Worm (Caenorhabditis elegans): Measurements from ENCODE around the gene aos-1.

Gene aos-1

ce11 chrV:10123324-10123723, 6.8 kb downstream of the aos-1 start, which contains the start of gene C08B6.6:
C08B6.6 (plus strand) TSS chrV:10123624.
- TF ChIP-seq zip-2 (tag; optimal IDR thresholded peaks at IDR 0.05) (no peak), nhr-25 (tag; optimal IDR thresholded peaks at IDR 0.05; ENCODE audit: borderline replicate concordance, insufficient read depth) (no peak), ceh-28 (tag; optimal IDR thresholded peaks at IDR 0.05) (no peak), dve-1 (tag; optimal IDR thresholded peaks at IDR 0.05; ENCODE audit: insufficient read depth) (no peak), dpl-1 (GFP tag; optimal IDR thresholded peaks at IDR 0.05) (no peak), snpc-4 (tag; optimal IDR thresholded peaks at IDR 0.05) (no peak), hif-1 (tag; optimal IDR thresholded peaks at IDR 0.05) (no peak), hmg-1.1 (GFP tag; IDR thresholded peaks at IDR 0.05) (no peak), daf-8 (GFP tag; IDR thresholded peaks at IDR 0.05) (no peak), lsy-2 (tag; optimal IDR thresholded peaks at IDR 0.05) (no peak), nhr-77 (tag; optimal IDR thresholded peaks at IDR 0.05) (no peak), lin-39 (tag; optimal IDR thresholded peaks at IDR 0.05) (no peak), rbr-2 (tag; optimal IDR thresholded peaks at IDR 0.05) (no peak), mdl-1 (tag; optimal IDR thresholded peaks at IDR 0.05) (no peak)

DNA sequence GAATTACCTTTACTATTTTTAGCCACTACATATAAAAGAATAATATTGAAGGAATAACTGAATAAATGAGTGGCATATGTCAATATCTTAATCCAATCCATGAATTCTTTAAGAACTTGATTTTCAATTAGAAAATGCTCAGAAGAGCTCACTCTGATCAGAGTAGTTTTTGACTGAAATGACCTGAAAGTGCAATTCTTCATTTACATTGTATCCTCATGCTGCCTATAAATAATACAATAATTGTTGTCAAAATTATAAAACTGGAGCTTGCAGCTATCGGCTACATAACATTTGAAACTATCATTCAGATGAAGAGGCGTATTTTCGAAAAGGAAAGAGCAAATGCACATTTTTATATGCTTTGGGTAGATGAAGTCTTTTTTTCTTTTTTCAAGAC, 7.4 kb downstream of the aos-1 start, which contains the start of gene srxa-19:
TSS of gene srxa-19 (minus strand) at position 101 of the 400 bp plus-strand sequence.
- TF ChIP-seq ctbp-1 (GFP tag; IDR thresholded peaks at IDR 0.05) (no peak), nhr-28 (tag; optimal IDR thresholded peaks at IDR 0.05) (no peak)

DNA sequence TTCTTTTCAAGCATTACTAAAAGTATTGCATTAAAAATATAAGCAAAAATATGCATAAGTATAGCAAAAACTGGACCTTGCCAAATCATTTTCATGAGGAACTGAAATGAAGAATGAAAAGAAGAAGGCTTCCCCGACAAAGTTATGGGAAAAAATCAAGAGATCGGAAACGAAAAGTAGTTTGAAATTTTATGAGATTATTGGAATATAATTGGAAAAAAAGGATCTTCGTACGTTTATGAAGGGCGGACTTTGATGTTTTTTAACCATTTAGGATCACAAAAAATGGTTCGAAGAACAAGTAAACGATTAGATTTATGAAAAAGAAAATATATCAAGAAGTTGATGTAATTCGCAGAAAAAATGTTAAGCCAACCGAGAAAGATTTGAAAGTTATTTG, 9.2 kb downstream of the aos-1 start, which contains the start of gene srxa-18:
TSS of gene srxa-18 (minus strand) at position 100 of the 400 bp plus-strand sequence.
- TF ChIP-seq zfp-2 (tag; optimal IDR thresholded peaks at IDR 0.05) (no peak), nhr-76 (tag; optimal IDR thresholded peaks at IDR 0.05) (no peak), nhr-48 (tag; optimal IDR thresholded peaks at IDR 0.05) (no peak), spr-3 (GFP tag; optimal IDR thresholded peaks at IDR 0.05) (no peak), unc-39 (tag; optimal IDR thresholded peaks at IDR 0.05) (no peak), lim-7 (GFP tag; IDR thresholded peaks at IDR 0.05) (no peak), Y75B8A.6 (GFP tag; IDR thresholded peaks at IDR 0.05) (no peak), ctbp-1 (GFP tag; IDR thresholded peaks at IDR 0.05) (no peak), F49E8.2 (tag; optimal IDR thresholded peaks at IDR 0.05; ENCODE audit: borderline replicate concordance) (no peak), mdl-1 (tag; optimal IDR thresholded peaks at IDR 0.05) (no peak), nhr-10 (tag; optimal IDR thresholded peaks at IDR 0.05) (no peak), spr-1 (tag; optimal IDR thresholded peaks at IDR 0.05) (no peak), ZK337.2 (GFP tag; IDR thresholded peaks at IDR 0.05) (no peak), nhr-102 (tag; optimal IDR thresholded peaks at IDR 0.05) (no peak), lin-13 (GFP tag; optimal IDR thresholded peaks at IDR 0.05) (no peak)

- TF ChIP-seq nhr-11 (tag; optimal IDR thresholded peaks at IDR 0.05) (no peak), set-16 (GFP tag; IDR thresholded peaks at IDR 0.05) (no peak), tra-1 (GFP tag; IDR thresholded peaks at IDR 0.05) (no peak), mes-2 (tag; optimal IDR thresholded peaks at IDR 0.05; ENCODE audit: poor library complexity, severe bottlenecking) (no peak), nhr-10 (tag; optimal IDR thresholded peaks at IDR 0.05) (no peak), nhr-48 (tag; optimal IDR thresholded peaks at IDR 0.05) (no peak), mxl-3 (GFP tag; optimal IDR thresholded peaks at IDR 0.05) (no peak)
Observed at ce11 chrV:10117465-10117864, 12.6 kb downstream of the aos-1 start, which contains the start of gene C08B6.5. C08B6.5 (plus strand) TSS chrV:10117765.

DNA sequence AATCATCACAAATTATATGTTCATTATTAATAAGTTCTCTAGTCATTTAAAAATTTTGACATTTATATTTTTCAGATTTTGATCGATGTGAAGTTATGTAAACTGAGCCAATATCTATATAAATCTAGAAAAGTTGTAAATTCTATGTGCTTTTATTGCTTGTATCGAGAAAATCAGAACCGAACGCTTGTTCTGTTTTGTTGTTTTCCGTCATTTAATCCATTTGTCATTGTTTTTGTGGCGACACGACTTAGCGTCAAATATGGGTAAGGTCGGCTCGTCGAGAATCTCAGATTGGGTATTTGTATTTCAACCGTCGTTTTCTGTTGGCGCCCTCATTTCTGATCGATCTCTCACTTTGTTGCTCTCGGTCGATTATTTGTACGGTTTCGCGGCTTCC, 15.8 kb downstream of the aos-1 start, which contains the start of gene cht-5:
TSS of gene cht-5 (plus strand) at position 301 of the 400 bp plus-strand sequence.
- TF ChIP-seq zfp-2 (tag; optimal IDR thresholded peaks at IDR 0.05) = no peak
- TF ChIP-seq ZK546.5 (tag; optimal IDR thresholded peaks at IDR 0.05) = no peak
- no peak for TF ChIP-seq R02D3.7 (tag; optimal IDR thresholded peaks at IDR 0.05)
- TF ChIP-seq jun-1 (tag; optimal IDR thresholded peaks at IDR 0.05) = no peak
- no peak for TF ChIP-seq ama-1 (optimal IDR thresholded peaks at IDR 0.05)
- no peak for TF ChIP-seq Y5F2A.4 (GFP tag; optimal IDR thresholded peaks at IDR 0.05)
- TF ChIP-seq D1046.2 (GFP tag; IDR thresholded peaks at IDR 0.05) = no peak
- no peak for TF ChIP-seq spr-1 (tag; optimal IDR thresholded peaks at IDR 0.05)
- TF ChIP-seq nhr-102 (tag; optimal IDR thresholded peaks at IDR 0.05) = no peak
- TF ChIP-seq ZK337.2 (GFP tag; IDR thresholded peaks at IDR 0.05) = no peak

All from whole organism, L4 larva.